In the genomic region with DNA sequence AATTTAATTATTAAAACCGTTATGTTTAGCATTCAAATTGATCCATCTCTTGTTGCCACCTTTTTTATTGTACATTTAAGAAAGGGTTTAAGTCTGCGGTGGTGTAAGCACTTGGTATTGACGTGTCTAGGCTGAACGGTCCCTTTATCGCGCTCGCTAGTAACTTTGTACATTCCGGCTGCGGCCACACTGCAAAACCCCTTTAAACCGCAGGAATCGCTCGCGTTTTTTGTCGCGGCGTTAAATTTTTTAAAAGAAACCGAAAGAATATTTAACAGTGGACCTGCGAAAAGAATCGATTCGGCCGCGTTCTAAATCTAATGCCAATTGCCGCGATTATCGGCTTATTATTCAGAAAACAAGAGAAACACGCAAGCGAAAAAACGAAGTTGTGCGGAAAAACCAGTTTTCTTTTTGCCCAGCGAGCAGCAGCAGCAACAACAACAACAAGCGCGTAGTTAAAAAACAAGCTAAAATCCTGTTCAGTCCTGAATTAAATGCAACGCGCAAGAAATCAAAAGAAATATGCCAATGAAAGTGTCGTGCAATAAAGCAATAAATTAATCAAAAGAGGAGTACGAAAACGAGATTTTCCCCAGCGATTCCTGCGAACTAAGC, we compare ENCODE assay signal across 5 fruit fly cellular contexts.
TF ChIP-seq lines count a peak whose summit lies in the region.

A gene (plus strand): TSS at position 211 of the 618 bp plus-strand sequence.

- peak; percentile 28 for TF ChIP-seq CTCF in whole organism, embryonic (GFP tag; optimal IDR thresholded peaks at IDR 0.05; lab: Kevin White, UChicago)

TF ChIP-seq in whole organism, adult, 20 proteins besides CTCF, POLR2A, EP300 and RAD21:
- TF ChIP-seq pad (GFP tag; optimal IDR thresholded peaks at IDR 0.05; lab: Kevin White, UChicago) (peak; percentile 71), CG11617 (GFP tag; optimal IDR thresholded peaks at IDR 0.05; lab: Kevin White, UChicago) (no peak), ovo (GFP tag; optimal IDR thresholded peaks at IDR 0.05; lab: Kevin White, UChicago) (no peak), tj (GFP tag; optimal IDR thresholded peaks at IDR 0.05; lab: Kevin White, UChicago) (peak; percentile 9), bab1 (GFP tag; optimal IDR thresholded peaks at IDR 0.05; lab: Kevin White, UChicago) (peak; percentile 65)
TF ChIP-seq in whole organism, adult: peak in this region for 3.

TF ChIP-seq in whole organism, embryonic, 481 proteins besides CTCF, POLR2A, EP300 and RAD21 (continues in another document):
- TF ChIP-seq pros (GFP tag; optimal IDR thresholded peaks at IDR 0.05; lab: Kevin White, UChicago) = no peak
- TF ChIP-seq CG2116 (GFP tag; optimal IDR thresholded peaks at IDR 0.05; lab: Kevin White, UChicago) = peak; percentile 33
- peak in 1 of 3 experiments; percentile 39 for TF ChIP-seq Stat92E (GFP tag; optimal IDR thresholded peaks at IDR 0.05; lab: Kevin White, UChicago)
- TF ChIP-seq CG10267 (tag; optimal IDR thresholded peaks at IDR 0.05; lab: Kevin White, UChicago) = peak; percentile 77
- 0 out of 2 replicates have a peak, but pooled peaks have one; percentile 14 for TF ChIP-seq CG9932 (GFP tag; IDR thresholded peaks at IDR 0.05; lab: Robert Waterston, UW)
- no peak for TF ChIP-seq dpn (GFP tag; optimal IDR thresholded peaks at IDR 0.05; lab: Kevin White, UChicago)
- TF ChIP-seq CG15269 (tag; optimal IDR thresholded peaks at IDR 0.05; lab: Kevin White, UChicago) = no peak
- TF ChIP-seq HmgZ (tag; optimal IDR thresholded peaks at IDR 0.05; lab: Kevin White, UChicago) = peak; percentile 34
- peak; percentile 76 for TF ChIP-seq vvl (GFP tag; IDR thresholded peaks at IDR 0.05; lab: Robert Waterston, UW)
- TF ChIP-seq bab2 (GFP tag; optimal IDR thresholded peaks at IDR 0.05; lab: Kevin White, UChicago) = no peak
- TF ChIP-seq stc (GFP tag; IDR thresholded peaks at IDR 0.05; lab: Robert Waterston, UW) = peak; percentile 18; the same call in 1 of the 2 replicates
- TF ChIP-seq CG9797 (GFP tag; optimal IDR thresholded peaks at IDR 0.05; lab: Kevin White, UChicago) = peak; percentile 98
- TF ChIP-seq zfh1 (GFP tag; IDR thresholded peaks at IDR 0.05; lab: Robert Waterston, UW) = no peak
- TF ChIP-seq trem (tag; optimal IDR thresholded peaks at IDR 0.05; lab: Kevin White, UChicago) = peak; percentile 66
- TF ChIP-seq gro (GFP tag; optimal IDR thresholded peaks at IDR 0.05; lab: Kevin White, UChicago) = no peak
- TF ChIP-seq twi (tag; optimal IDR thresholded peaks at IDR 0.05; lab: Kevin White, UChicago) = no peak
- TF ChIP-seq kay (GFP tag; optimal IDR thresholded peaks at IDR 0.05; lab: Kevin White, UChicago) = peak; percentile 1
- TF ChIP-seq CG4617 (GFP tag; optimal IDR thresholded peaks at IDR 0.05; lab: Kevin White, UChicago; ENCODE audit: borderline replicate concordance) = peak; percentile 45
- TF ChIP-seq Sry-δ (GFP tag; optimal IDR thresholded peaks at IDR 0.05; lab: Kevin White, UChicago) = peak; percentile 48

TF ChIP-seq in whole organism, prepupa, 60 proteins besides CTCF, POLR2A, EP300 and RAD21:
- TF ChIP-seq CG6276 (GFP tag; optimal IDR thresholded peaks at IDR 0.05; lab: Kevin White, UChicago) = peak; percentile 36
- no peak for TF ChIP-seq CG34406 (GFP tag; optimal IDR thresholded peaks at IDR 0.05; lab: Kevin White, UChicago)
- TF ChIP-seq eg (GFP tag; IDR thresholded peaks at IDR 0.05; lab: Robert Waterston, UW) = 0 out of 3 replicates have a peak, but pooled peaks have one; percentile 21
- TF ChIP-seq CG6808 (GFP tag; optimal IDR thresholded peaks at IDR 0.05; lab: Kevin White, UChicago) = peak; percentile 29
- TF ChIP-seq CG6854 (GFP tag; optimal IDR thresholded peaks at IDR 0.05; lab: Kevin White, UChicago) = peak; percentile 71
- TF ChIP-seq CG11294 (GFP tag; IDR thresholded peaks at IDR 0.05; lab: Robert Waterston, UW) = no peak
- TF ChIP-seq Eip78C (GFP tag; lab: Kevin White, UChicago) = peak; percentile 85
- TF ChIP-seq CG6163 (GFP tag; IDR thresholded peaks at IDR 0.05; lab: Robert Waterston, UW) = peak; percentile 33; the same call in 1 of the 3 replicates
- no peak for TF ChIP-seq Ets21C (GFP tag; optimal IDR thresholded peaks at IDR 0.05; lab: Kevin White, UChicago)
- TF ChIP-seq CG16779 (tag; optimal IDR thresholded peaks at IDR 0.05; lab: Kevin White, UChicago) = peak; percentile 7
- no peak for TF ChIP-seq Blimp-1 (GFP tag; optimal IDR thresholded peaks at IDR 0.05; lab: Kevin White, UChicago)
- TF ChIP-seq Sox15 (GFP tag; optimal IDR thresholded peaks at IDR 0.05; lab: Kevin White, UChicago) = no peak
- TF ChIP-seq ss (GFP tag; optimal IDR thresholded peaks at IDR 0.05; lab: Kevin White, UChicago) = peak in 1 of 2 experiments; percentile 42
- TF ChIP-seq CG11902 (GFP tag; optimal IDR thresholded peaks at IDR 0.05; lab: Kevin White, UChicago) = no peak
- TF ChIP-seq dsx (GFP tag; optimal IDR thresholded peaks at IDR 0.05; lab: Kevin White, UChicago; ENCODE audit: poor library complexity, severe bottlenecking) = peak; percentile 45
- 0 out of 3 replicates have a peak, but pooled peaks have one; percentile 15 for TF ChIP-seq CG8119 (GFP tag; IDR thresholded peaks at IDR 0.05; lab: Robert Waterston, UW)
- TF ChIP-seq CG8319 (GFP tag; optimal IDR thresholded peaks at IDR 0.05; lab: Kevin White, UChicago) = no peak
- no peak for TF ChIP-seq topi (GFP tag; optimal IDR thresholded peaks at IDR 0.05; lab: Kevin White, UChicago)
- TF ChIP-seq dac (GFP tag; optimal IDR thresholded peaks at IDR 0.05; lab: Kevin White, UChicago) = no peak

TF ChIP-seq in whole organism, pupa, 21 proteins besides CTCF, POLR2A, EP300 and RAD21:
- TF ChIP-seq CG12605 (GFP tag; IDR thresholded peaks at IDR 0.05; lab: Robert Waterston, UW) (peak; percentile 51; the same call in 1 of the 2 replicates), Pif1B (GFP tag; optimal IDR thresholded peaks at IDR 0.05; lab: Kevin White, UChicago) (no peak)

TF ChIP-seq in whole organism, wandering third instar larva, 38 proteins besides CTCF, POLR2A, EP300 and RAD21:
- TF ChIP-seq h (GFP tag; optimal IDR thresholded peaks at IDR 0.05; lab: Kevin White, UChicago) (peak; percentile 13), sv (GFP tag; optimal IDR thresholded peaks at IDR 0.05; lab: Kevin White, UChicago) (no peak), pan (optimal IDR thresholded peaks at IDR 0.05; lab: Kevin White, UChicago) (no peak), Myc (optimal IDR thresholded peaks at IDR 0.05; lab: Kevin White, UChicago) (peak; percentile 32), Rel (GFP tag; optimal IDR thresholded peaks at IDR 0.05; lab: Kevin White, UChicago) (no peak), Rel (tag; optimal IDR thresholded peaks at IDR 0.05; lab: Kevin White, UChicago) (peak; percentile 76)
